Fruit fly (Drosophila melanogaster) whole organism, prepupa: ENCODE data around the gene pum.

Experiments
- CG10631 ChIP-seq: fragments of 200-800 bp; sonication (Bioruptor generic); optimal IDR thresholded peaks from 2 replicates; lab custom pipeline; 2016; ENCODE audit warnings: missing biosample characterization, missing genetic modification characterization
- CG10669 ChIP-seq: fragments of 200-800 bp; sonication (Bioruptor generic); optimal IDR thresholded peaks from 3 replicates; lab custom pipeline; 2018; ENCODE audit warnings: missing biosample characterization, mild to moderate bottlenecking, missing genetic modification characterization, moderate library complexity
- CG11762 ChIP-seq: fragments of 200-800 bp; sonication (Bioruptor generic); optimal IDR thresholded peaks from 3 replicates; lab custom pipeline; 2016; ENCODE audit warnings: missing biosample characterization, missing genetic modification characterization; ENCODE audit not compliant: insufficient read depth
- CG11902 ChIP-seq: fragments of 200-800 bp; sonication (Bioruptor generic); optimal IDR thresholded peaks from 3 replicates; lab custom pipeline; 2016; ENCODE audit warnings: missing biosample characterization, missing genetic modification characterization
- CG15336 ChIP-seq: fragments of 200-800 bp; sonication (Bioruptor generic); IDR thresholded peaks from 2 replicates; pipeline ENCODE4 v1.3.6; 2022; ENCODE audit warnings: missing biosample characterization, missing genetic modification characterization
- CG1621 ChIP-seq: fragments of 200-800 bp; sonication (Bioruptor generic); optimal IDR thresholded peaks from 3 replicates; lab custom pipeline; 2018; ENCODE audit warnings: missing biosample characterization, mild to moderate bottlenecking, missing genetic modification characterization
- CG16779 ChIP-seq: fragments of 200-800 bp; sonication (Bioruptor generic); optimal IDR thresholded peaks from 3 replicates; lab custom pipeline; 2017; ENCODE audit warnings: missing biosample characterization, mild to moderate bottlenecking, missing genetic modification characterization
- CG3032 ChIP-seq: fragments of 200-800 bp; optimal IDR thresholded peaks from 2 replicates; lab custom pipeline; 2019; ENCODE audit warnings: missing biosample characterization, mild to moderate bottlenecking, missing genetic modification characterization, moderate library complexity
- CG31627 ChIP-seq: fragments of 200-800 bp; sonication (Bioruptor generic); optimal IDR thresholded peaks from 3 replicates; lab custom pipeline; 2016; ENCODE audit warnings: missing biosample characterization, missing genetic modification characterization
- CG32006 ChIP-seq: fragments of 200-800 bp; sonication (Bioruptor generic); optimal IDR thresholded peaks from 3 replicates; lab custom pipeline; 2017; ENCODE audit warnings: missing biosample characterization, mild to moderate bottlenecking, missing genetic modification characterization
- CG3919 ChIP-seq: fragments of 200-800 bp; sonication (Bioruptor generic); optimal IDR thresholded peaks from 3 replicates; lab custom pipeline; 2016; ENCODE audit warnings: missing biosample characterization, missing genetic modification characterization
- CG4318 ChIP-seq: fragments of 200-800 bp; sonication (Bioruptor generic); optimal IDR thresholded peaks from 3 replicates; lab custom pipeline; 2017; ENCODE audit warnings: missing biosample characterization, mild to moderate bottlenecking, missing genetic modification characterization
- CG6163 ChIP-seq: fragments of 200-800 bp; sonication (Bioruptor generic); IDR thresholded peaks from 3 replicates; pipeline ENCODE4 v1.3.6; 2022; ENCODE audit warnings: missing biosample characterization, missing genetic modification characterization
- CG6276 ChIP-seq: fragments of 200-800 bp; sonication (Bioruptor generic); optimal IDR thresholded peaks from 2 replicates; lab custom pipeline; 2017; ENCODE audit warnings: missing biosample characterization, mild to moderate bottlenecking, missing genetic modification characterization
- CG6792 ChIP-seq: fragments of 200-800 bp; sonication (Bioruptor generic); optimal IDR thresholded peaks from 3 replicates; lab custom pipeline; 2016; ENCODE audit warnings: missing biosample characterization, missing genetic modification characterization
- CG6808 ChIP-seq: fragments of 200-800 bp; sonication (Bioruptor generic); optimal IDR thresholded peaks from 3 replicates; lab custom pipeline; 2017; ENCODE audit warnings: missing biosample characterization, missing genetic modification characterization, mild to moderate bottlenecking, moderate library complexity, missing genetic modification reagents
- CG8119 ChIP-seq: fragments of 200-800 bp; sonication (Bioruptor generic); IDR thresholded peaks from 3 replicates; pipeline ENCODE4 v1.3.6; 2022; ENCODE audit warnings: missing biosample characterization, missing genetic modification characterization
- CG8319 ChIP-seq: fragments of 200-800 bp; sonication (Bioruptor generic); optimal IDR thresholded peaks from 3 replicates; lab custom pipeline; 2016; ENCODE audit warnings: missing biosample characterization, missing genetic modification characterization
- CG8632 ChIP-seq: fragments of 200-800 bp; sonication (Bioruptor generic); optimal IDR thresholded peaks from 3 replicates; lab custom pipeline; 2016; ENCODE audit warnings: missing biosample characterization, missing genetic modification characterization
- CG9139 ChIP-seq: fragments of 200-800 bp; sonication (Bioruptor generic); optimal IDR thresholded peaks from 3 replicates; lab custom pipeline; 2017; ENCODE audit warnings: missing biosample characterization, mild to moderate bottlenecking, missing genetic modification characterization
- Eip75B ChIP-seq: fragments of 200-800 bp; sonication (Bioruptor generic); optimal IDR thresholded peaks from 3 replicates; lab custom pipeline; 2016; ENCODE audit warnings: missing biosample characterization, missing genetic modification characterization
- Eip78C ChIP-seq: fragments of 200-800 bp; sonication (Bioruptor generic); peaks from one replicate; lab custom pipeline; 2016; ENCODE audit warnings: missing biosample characterization, missing genetic modification characterization
- Eip93F ChIP-seq: fragments of 200-800 bp; sonication (Bioruptor generic); optimal IDR thresholded peaks from 2 replicates; lab custom pipeline; 2016; ENCODE audit warnings: missing biosample characterization, mild to moderate bottlenecking, missing genetic modification characterization
- Ets96B ChIP-seq: fragments of 200-800 bp; optimal IDR thresholded peaks from 2 replicates; lab custom pipeline; 2019; ENCODE audit warnings: missing biosample characterization, mild to moderate bottlenecking, missing genetic modification characterization, moderate library complexity
- Gug ChIP-seq: fragments of 200-800 bp; sonication (Bioruptor generic); IDR thresholded peaks from 2 replicates; pipeline ENCODE4 v1.3.6; 2022; ENCODE audit warnings: missing biosample characterization, missing genetic modification characterization
- Hr39 ChIP-seq: fragments of 200-800 bp; sonication (Bioruptor generic); optimal IDR thresholded peaks from 2 replicates; lab custom pipeline; 2016; ENCODE audit warnings: missing biosample characterization, missing genetic modification characterization
- Met ChIP-seq: fragments of 200-800 bp; sonication (Bioruptor generic); optimal IDR thresholded peaks from 3 replicates; lab custom pipeline; 2016; ENCODE audit warnings: missing biosample characterization, missing genetic modification characterization
- OdsH ChIP-seq: fragments of 200-800 bp; sonication (Bioruptor generic); optimal IDR thresholded peaks from 3 replicates; lab custom pipeline; 2016; ENCODE audit warnings: missing biosample characterization, missing genetic modification characterization
- Smox ChIP-seq: fragments of 200-800 bp; sonication (Bioruptor generic); optimal IDR thresholded peaks from 3 replicates; lab custom pipeline; 2016; ENCODE audit warnings: missing biosample characterization, missing genetic modification characterization
- Sox102F ChIP-seq: fragments of 200-800 bp; sonication (Bioruptor generic); optimal IDR thresholded peaks from 2 replicates; lab custom pipeline; 2016; ENCODE audit warnings: missing biosample characterization, mild to moderate bottlenecking, missing genetic modification characterization
- Sox14 ChIP-seq: fragments of 200-800 bp; sonication (Bioruptor generic); optimal IDR thresholded peaks from 3 replicates; lab custom pipeline; 2016; ENCODE audit warnings: missing biosample characterization, missing genetic modification characterization
- Sox15 ChIP-seq: fragments of 200-800 bp; sonication (Bioruptor generic); optimal IDR thresholded peaks from 3 replicates; lab custom pipeline; 2016; ENCODE audit warnings: missing biosample characterization, missing genetic modification characterization
- achi ChIP-seq: fragments of 200-800 bp; sonication (Bioruptor generic); optimal IDR thresholded peaks from 3 replicates; lab custom pipeline; 2016; ENCODE audit warnings: missing biosample characterization, missing genetic modification characterization
- cyc ChIP-seq: fragments of 200-800 bp; sonication (Bioruptor generic); optimal IDR thresholded peaks from 3 replicates; lab custom pipeline; 2016; ENCODE audit warnings: missing biosample characterization, missing genetic modification characterization
- dac ChIP-seq: fragments of 200-800 bp; sonication (Bioruptor generic); optimal IDR thresholded peaks from 2 replicates; lab custom pipeline; 2017; ENCODE audit warnings: missing biosample characterization, mild to moderate bottlenecking, missing genetic modification characterization
- dsx ChIP-seq: fragments of 200-800 bp; optimal IDR thresholded peaks from 3 replicates; lab custom pipeline; 2019; ENCODE audit warnings: missing biosample characterization, mild to moderate bottlenecking, missing genetic modification characterization, moderate library complexity; ENCODE audit not compliant: poor library complexity, severe bottlenecking
- eg ChIP-seq: fragments of 200-800 bp; sonication (Bioruptor generic); IDR thresholded peaks from 3 replicates; pipeline ENCODE4 v1.3.6; 2022; ENCODE audit warnings: missing biosample characterization, missing genetic modification characterization
- esn ChIP-seq: fragments of 200-800 bp; sonication (Bioruptor generic); optimal IDR thresholded peaks from 2 replicates; lab custom pipeline; 2016; ENCODE audit warnings: missing biosample characterization, mild to moderate bottlenecking, missing genetic modification characterization, moderate library complexity
- fd59A ChIP-seq: fragments of 200-800 bp; sonication (Bioruptor generic); optimal IDR thresholded peaks from 2 replicates; lab custom pipeline; 2017; ENCODE audit warnings: missing biosample characterization, mild to moderate bottlenecking, missing genetic modification characterization, missing genetic modification reagents
- fd85E ChIP-seq: fragments of 200-800 bp; sonication (Bioruptor generic); optimal IDR thresholded peaks from 3 replicates; lab custom pipeline; 2016; ENCODE audit warnings: missing biosample characterization, missing genetic modification characterization
- fkh ChIP-seq: fragments of 200-800 bp; sonication (Bioruptor generic); optimal IDR thresholded peaks from 3 replicates; lab custom pipeline; 2017; ENCODE audit warnings: missing biosample characterization, mild to moderate bottlenecking, missing genetic modification characterization, moderate library complexity
- lz ChIP-seq: fragments of 200-800 bp; sonication (Bioruptor generic); optimal IDR thresholded peaks from 3 replicates; lab custom pipeline; 2016; ENCODE audit warnings: missing biosample characterization, missing genetic modification characterization
- net ChIP-seq: fragments of 200-800 bp; sonication (Bioruptor generic); optimal IDR thresholded peaks from 3 replicates; lab custom pipeline; 2016; ENCODE audit warnings: missing biosample characterization, missing genetic modification characterization
- pdm3 ChIP-seq: fragments of 200-800 bp; sonication (Bioruptor generic); optimal IDR thresholded peaks from 3 replicates; lab custom pipeline; 2016; ENCODE audit warnings: missing biosample characterization, missing genetic modification characterization
- spab ChIP-seq: fragments of 200-800 bp; sonication (Bioruptor generic); optimal IDR thresholded peaks from 2 replicates; lab custom pipeline; 2017; ENCODE audit warnings: missing biosample characterization, mild to moderate bottlenecking, missing genetic modification characterization, missing genetic modification reagents
- ss ChIP-seq, 2 experiments: fragments of 200-800 bp; sonication (Bioruptor generic); optimal IDR thresholded peaks; 2 replicates in 1 of 2; 3 replicates in 1 of 2; lab custom pipeline; 2017 to 2018; ENCODE audit warnings: mild to moderate bottlenecking in 2 of 2, missing biosample characterization in 2 of 2, missing genetic modification characterization in 2 of 2, moderate library complexity in 1 of 2
- svp ChIP-seq: fragments of 200-800 bp; sonication (Bioruptor generic); peaks from one replicate; lab custom pipeline; 2016; ENCODE audit warnings: missing biosample characterization, missing genetic modification characterization
- topi ChIP-seq: fragments of 200-800 bp; sonication (Bioruptor generic); optimal IDR thresholded peaks from 3 replicates; lab custom pipeline; 2016; ENCODE audit warnings: missing biosample characterization, missing genetic modification characterization
- vri ChIP-seq: fragments of 200-800 bp; sonication (Bioruptor generic); optimal IDR thresholded peaks from 3 replicates; lab custom pipeline; 2016; ENCODE audit warnings: missing biosample characterization, mild to moderate bottlenecking, missing genetic modification characterization

The pum gene

dm6 chr3R:9039448-9039847, 198.0 kb downstream of the pum start, which contains the start of gene neur:
Gene neur (minus strand): TSS chr3R:9039471.
- TF ChIP-seq Eip78C (GFP tag; lab: Kevin White, UChicago) = peak; percentile 80
- TF ChIP-seq CG31627 (GFP tag; lab: Kevin White, UChicago) = peak; percentile 25
- no peak for TF ChIP-seq CG16779 (tag; lab: Kevin White, UChicago)
- peak; percentile 18 for TF ChIP-seq Sox14
- TF ChIP-seq Hr39 (GFP tag; lab: Kevin White, UChicago) = peak; percentile 25
- TF ChIP-seq esn (GFP tag; lab: Kevin White, UChicago) = peak; percentile 36
- no peak for TF ChIP-seq CG8119 (GFP tag; lab: Robert Waterston, UW)
- peak; percentile 14 for TF ChIP-seq CG3032 (tag; lab: Kevin White, UChicago)
- no peak for TF ChIP-seq CG8319 (GFP tag; lab: Kevin White, UChicago)
- no peak for TF ChIP-seq OdsH
- peak; percentile 6 for TF ChIP-seq CG6792 (GFP tag; lab: Kevin White, UChicago)
- peak; percentile 16 for TF ChIP-seq Eip75B (GFP tag; lab: Kevin White, UChicago)
- TF ChIP-seq achi (GFP tag; lab: Kevin White, UChicago) = peak; percentile 82
- TF ChIP-seq CG6808 = no peak
- peak; percentile 41 for TF ChIP-seq lz (GFP tag; lab: Kevin White, UChicago)
- no peak for TF ChIP-seq dsx
- peak; percentile 85 for TF ChIP-seq svp
- peak; percentile 28 for TF ChIP-seq vri
- TF ChIP-seq Sox102F (GFP tag; lab: Kevin White, UChicago) = no peak
- no peak for TF ChIP-seq CG6163 (GFP tag; lab: Robert Waterston, UW)
- TF ChIP-seq cyc = peak; percentile 26
- peak; percentile 64 for TF ChIP-seq fkh (GFP tag; lab: Kevin White, UChicago)
- peak; percentile 39 for TF ChIP-seq topi (GFP tag; lab: Kevin White, UChicago)
- no peak for TF ChIP-seq CG8632 (GFP tag; lab: Kevin White, UChicago)

- TF ChIP-seq CG10669 (no peak), CG6163 (GFP tag; lab: Robert Waterston, UW) (no peak), CG6276 (GFP tag; lab: Kevin White, UChicago) (no peak), CG3919 (GFP tag; lab: Kevin White, UChicago) (no peak), cyc (peak; percentile 27), Sox15 (no peak), dac (GFP tag; lab: Kevin White, UChicago) (no peak), Ets96B (tag; lab: Kevin White, UChicago) (no peak), Eip93F (GFP tag; lab: Kevin White, UChicago) (no peak), svp (peak; percentile 96), Met (GFP tag; lab: Kevin White, UChicago) (no peak), CG1621 (tag; lab: Kevin White, UChicago) (no peak), OdsH (no peak), CG8632 (GFP tag; lab: Kevin White, UChicago) (no peak), CG32006 (GFP tag; lab: Kevin White, UChicago) (no peak), lz (GFP tag; lab: Kevin White, UChicago) (peak; percentile 12), CG9139 (no peak), CG11902 (GFP tag; lab: Kevin White, UChicago) (no peak), spab (GFP tag; lab: Kevin White, UChicago) (no peak), net (GFP tag; lab: Kevin White, UChicago) (no peak), fkh (GFP tag; lab: Kevin White, UChicago) (no peak), CG8319 (GFP tag; lab: Kevin White, UChicago) (no peak), CG15336 (GFP tag; lab: Robert Waterston, UW) (peak; percentile 19; the same call in 1 of the 2 replicates), Gug (GFP tag; lab: Robert Waterston, UW) (no peak), ss (GFP tag; optimal IDR thresholded peaks at IDR 0.05; lab: Kevin White, UChicago) (no peak), fd85E (GFP tag; lab: Kevin White, UChicago) (no peak), Smox (no peak), pdm3 (GFP tag; lab: Kevin White, UChicago) (no peak), esn (GFP tag; lab: Kevin White, UChicago) (peak; percentile 54), CG11762 (no peak), topi (GFP tag; lab: Kevin White, UChicago) (peak; percentile 40), CG10631 (peak; percentile 1), fd59A (GFP tag; lab: Kevin White, UChicago) (no peak), CG4318 (GFP tag; lab: Kevin White, UChicago) (no peak), vri (no peak), Sox102F (GFP tag; lab: Kevin White, UChicago) (no peak), CG8119 (GFP tag; lab: Robert Waterston, UW) (no peak), eg (GFP tag; lab: Robert Waterston, UW) (peak; percentile 33; the same call in 2 of the 3 replicates)
Measured at dm6 chr3R:9038652-9039051, 198.8 kb downstream of the pum start, which contains the start of gene hyx. Gene hyx (plus strand): TSS chr3R:9038760.
